Fruit fly (Drosophila melanogaster) whole organism: ENCODE data around the gene Iris.

ENCODE experiments used
- CG8478 ChIP-seq: fragments of >200 bp; optimal IDR thresholded peaks from 2 replicates; lab custom pipeline; 2018; ENCODE audit warnings: inconsistent platforms
- Dll ChIP-seq: fragments of >200 bp; optimal IDR thresholded peaks from 2 replicates; lab custom pipeline; 2017

- TF ChIP-seq Dll (lab: Kevin White, UChicago) (no peak), CG8478 (lab: Kevin White, UChicago) (no peak)
These were observed 18.8 kb upstream of the Iris start for dm6 chr2L:1152693-1153092.
